Worm (Caenorhabditis elegans) whole organism, early embryonic: Measurements from ENCODE around the gene let-92.

Experiments used
- B0310.2 ChIP-seq: sonication (generic microtip); optimal IDR thresholded peaks from 2 replicates; lab custom pipeline; 2016; ENCODE audit warnings: mild to moderate bottlenecking, missing genetic modification characterization, missing compliant biosample characterization
- F13C5.2 ChIP-seq: sonication (generic microtip); optimal IDR thresholded peaks from 2 replicates; lab custom pipeline; 2017; ENCODE audit warnings: mild to moderate bottlenecking, missing genetic modification characterization, inconsistent platforms, missing compliant biosample characterization
- aly-1 ChIP-seq: sonication (generic microtip); optimal IDR thresholded peaks from 2 replicates; lab custom pipeline; 2016; ENCODE audit warnings: missing genetic modification characterization, missing compliant biosample characterization
- ama-1 ChIP-seq: fragments of 150-350 bp; optimal IDR thresholded peaks from 2 replicates; lab custom pipeline; 2014
- ceh-13 ChIP-seq: fragments of 200-800 bp; sonication (Bioruptor generic); optimal IDR thresholded peaks from 2 replicates; lab custom pipeline; 2018; ENCODE audit warnings: mild to moderate bottlenecking, missing genetic modification characterization, missing compliant biosample characterization
- ceh-36 ChIP-seq: sonication (generic microtip); optimal IDR thresholded peaks from 2 replicates; lab custom pipeline; 2016; ENCODE audit warnings: missing genetic modification characterization, inconsistent platforms, missing compliant biosample characterization
- ets-7 ChIP-seq: sonication (generic microtip); optimal IDR thresholded peaks from 2 replicates; lab custom pipeline; 2016; ENCODE audit warnings: missing genotype, missing genetic modification characterization, missing compliant biosample characterization
- flt-1 ChIP-seq: fragments of 200-800 bp; sonication (Bioruptor generic); IDR thresholded peaks from 2 replicates; pipeline ENCODE4 v1.3.6; 2022; ENCODE audit warnings: missing genetic modification characterization, missing compliant biosample characterization
- hmbx-1 ChIP-seq: sonication (generic microtip); optimal IDR thresholded peaks from 2 replicates; lab custom pipeline; 2016; ENCODE audit warnings: mild to moderate bottlenecking, missing genetic modification characterization, missing compliant biosample characterization
- hmg-4 ChIP-seq: fragments of 200-800 bp; sonication (Bioruptor generic); optimal IDR thresholded peaks from 2 replicates; lab custom pipeline; 2018; ENCODE audit warnings: mild to moderate bottlenecking, missing genetic modification characterization, missing compliant biosample characterization
- hnd-1 ChIP-seq: sonication (generic microtip); optimal IDR thresholded peaks from 2 replicates; lab custom pipeline; 2016; ENCODE audit warnings: missing genetic modification characterization, missing compliant biosample characterization
- pes-1 ChIP-seq: fragments of 200-800 bp; sonication (Bioruptor generic); IDR thresholded peaks from 2 replicates; pipeline ENCODE4 v1.3.6; 2022; ENCODE audit warnings: missing genetic modification reagents, missing genetic modification characterization, missing compliant biosample characterization
- scrt-1 ChIP-seq: fragments of 200-800 bp; sonication (Bioruptor generic); IDR thresholded peaks from 2 replicates; pipeline ENCODE4 v1.3.6; 2022; ENCODE audit warnings: missing genetic modification characterization, missing compliant biosample characterization
- sea-1 ChIP-seq: fragments of 200-800 bp; sonication (Bioruptor generic); conservative IDR thresholded peaks from 2 replicates; pipeline ENCODE4 v1.3.6; 2022; ENCODE audit warnings: missing genetic modification characterization, missing compliant biosample characterization
- tbx-11 ChIP-seq: fragments of 200-800 bp; sonication (Bioruptor generic); IDR thresholded peaks from 2 replicates; pipeline ENCODE4 v1.3.6; 2022; ENCODE audit warnings: missing genetic modification characterization, missing compliant biosample characterization
- tbx-37 ChIP-seq: fragments of 200-800 bp; sonication (Bioruptor generic); conservative IDR thresholded peaks from 2 replicates; pipeline ENCODE4 v1.3.6; 2022; ENCODE audit warnings: missing genetic modification reagents, missing genetic modification characterization, missing compliant biosample characterization
- tra-4 ChIP-seq: sonication (generic microtip); optimal IDR thresholded peaks from 2 replicates; lab custom pipeline; 2017; ENCODE audit warnings: missing genetic modification characterization, missing compliant biosample characterization

Gene let-92

DNA sequence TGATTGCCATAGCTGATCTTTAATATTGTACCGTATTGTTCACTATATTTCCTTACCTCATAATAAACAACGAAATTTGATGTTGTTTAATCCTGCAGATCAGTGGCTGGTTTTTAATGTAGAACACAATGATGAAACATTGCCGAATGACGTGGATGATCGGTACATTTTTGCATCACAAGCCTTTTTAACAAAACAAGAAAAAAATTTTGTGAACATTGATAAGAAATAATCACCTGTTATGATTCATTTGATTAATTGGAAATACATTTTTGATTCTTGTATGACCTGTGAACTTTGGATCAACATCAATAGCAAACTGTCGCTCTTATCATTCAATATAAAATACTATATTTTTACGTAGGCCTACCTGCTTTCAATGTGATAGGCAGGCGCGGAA is 44.6 kb downstream of the let-92 start:
- TF ChIP-seq ceh-13 (GFP tag; lab: Kevin White, UChicago) = no peak
- no peak for TF ChIP-seq tbx-11 (GFP tag; lab: Robert Waterston, UW)
- TF ChIP-seq hnd-1 (tag; lab: Kevin White, UChicago) = no peak
- TF ChIP-seq tra-4 (tag; lab: Kevin White, UChicago) = no peak
- TF ChIP-seq aly-1 (tag; lab: Kevin White, UChicago) = no peak
- no peak for TF ChIP-seq B0310.2 (tag; lab: Kevin White, UChicago)
- no peak for TF ChIP-seq hmg-4 (GFP tag; lab: Kevin White, UChicago)
- no peak for TF ChIP-seq ama-1 (lab: Kevin White, UChicago)

ce11 chrIV:11903676-11904075 is 45.4 kb downstream of the let-92 start:
- no peak for TF ChIP-seq F13C5.2 (tag; lab: Kevin White, UChicago)

DNA sequence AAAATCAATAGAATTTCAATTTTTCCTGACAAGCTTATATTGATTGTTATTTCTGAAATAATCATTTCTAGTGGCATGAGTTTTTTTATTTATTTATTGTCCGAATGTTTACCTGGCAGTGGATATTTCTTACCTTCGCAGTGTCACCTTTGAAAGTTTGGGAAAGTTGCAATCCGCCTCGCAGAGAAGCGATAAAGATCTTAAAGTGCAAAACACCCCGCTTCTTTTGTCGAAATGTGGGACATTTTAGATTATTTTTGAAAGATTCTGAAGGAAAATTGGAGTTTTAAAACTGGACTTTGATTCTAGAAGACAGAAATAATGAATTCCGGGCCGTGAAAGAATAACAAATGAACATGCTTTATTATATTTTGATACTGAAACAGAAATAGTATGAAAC is 50.5 kb downstream of the let-92 start:
- TF ChIP-seq tbx-11 (GFP tag; lab: Robert Waterston, UW) (no peak), F13C5.2 (tag; lab: Kevin White, UChicago) (no peak), pes-1 (no peak), ceh-13 (GFP tag; lab: Kevin White, UChicago) (no peak), hmg-4 (GFP tag; lab: Kevin White, UChicago) (no peak), tra-4 (tag; lab: Kevin White, UChicago) (no peak), tbx-37 (GFP tag; lab: Robert Waterston, UW) (no peak), sea-1 (GFP tag; lab: Robert Waterston, UW) (no peak), B0310.2 (tag; lab: Kevin White, UChicago) (no peak), ets-7 (tag; lab: Kevin White, UChicago) (no peak), aly-1 (tag; lab: Kevin White, UChicago) (no peak), hmbx-1 (no peak), flt-1 (GFP tag; lab: Robert Waterston, UW) (no peak), scrt-1 (no peak), ama-1 (lab: Kevin White, UChicago) (no peak), hnd-1 (tag; lab: Kevin White, UChicago) (no peak), ceh-36 (tag; lab: Kevin White, UChicago) (no peak)
